Worm (Caenorhabditis elegans): Measurements from ENCODE around the gene dhhc-9.

Gene dhhc-9

ce11 chrX:2432459-2432858, 30.6 kb upstream of the dhhc-9 start (continued):
- TF ChIP-seq Y22D7AL.16 (tag; optimal IDR thresholded peaks at IDR 0.05) (no peak), ceh-31 (tag; optimal IDR thresholded peaks at IDR 0.05) (peak; percentile 72), syd-9 (tag; optimal IDR thresholded peaks at IDR 0.05) (peak; percentile 41), elt-2 (tag; optimal IDR thresholded peaks at IDR 0.05) (peak; percentile 59), lin-11 (tag; optimal IDR thresholded peaks at IDR 0.05) (no peak), ceh-14 (tag; optimal IDR thresholded peaks at IDR 0.05) (no peak), ref-2 (tag; optimal IDR thresholded peaks at IDR 0.05) (peak; percentile 39), C38D4.7 (GFP tag; optimal IDR thresholded peaks at IDR 0.05) (no peak), pag-3 (tag; optimal IDR thresholded peaks at IDR 0.05; ENCODE audit: borderline replicate concordance) (no peak), ceh-19 (GFP tag; optimal IDR thresholded peaks at IDR 0.05) (no peak), sdc-2 (tag; optimal IDR thresholded peaks at IDR 0.05) (peak; percentile 63), hlh-6 (tag; optimal IDR thresholded peaks at IDR 0.05) (no peak), odd-2 (tag; optimal IDR thresholded peaks at IDR 0.05) (no peak), gmeb-2 (tag; optimal IDR thresholded peaks at IDR 0.05) (no peak), K09A11.1 (tag; optimal IDR thresholded peaks at IDR 0.05; ENCODE audit: insufficient read depth) (no peak)

- TF ChIP-seq syd-9 (tag; optimal IDR thresholded peaks at IDR 0.05) (no peak), hlh-15 (tag; optimal IDR thresholded peaks at IDR 0.05) (no peak), dve-1 (tag; optimal IDR thresholded peaks at IDR 0.05) (no peak), ref-2 (tag; optimal IDR thresholded peaks at IDR 0.05) (no peak), madf-2 (tag; optimal IDR thresholded peaks at IDR 0.05) (no peak), pha-2 (tag; optimal IDR thresholded peaks at IDR 0.05) (no peak), C08G9.2 (tag; optimal IDR thresholded peaks at IDR 0.05) (no peak), tbx-7 (tag; optimal IDR thresholded peaks at IDR 0.05) (no peak), nhr-232 (tag; optimal IDR thresholded peaks at IDR 0.05) (no peak), lim-6 (tag; optimal IDR thresholded peaks at IDR 0.05) (no peak), sdc-2 (tag; optimal IDR thresholded peaks at IDR 0.05) (no peak), npax-4 (tag; optimal IDR thresholded peaks at IDR 0.05) (no peak), odd-2 (tag; optimal IDR thresholded peaks at IDR 0.05) (no peak), tbx-2 (tag; optimal IDR thresholded peaks at IDR 0.05) (no peak), Y22D7AL.16 (tag; optimal IDR thresholded peaks at IDR 0.05) (no peak), pqm-1 (tag; optimal IDR thresholded peaks at IDR 0.05) (no peak)
These were observed 28.5 kb upstream of the dhhc-9 start for ce11 chrX:2430317-2430716.

- TF ChIP-seq pros-1 (tag; optimal IDR thresholded peaks at IDR 0.05) (no peak), unc-42 (tag; optimal IDR thresholded peaks at IDR 0.05) (no peak), ceh-18 (tag; optimal IDR thresholded peaks at IDR 0.05) (no peak), fkh-6 (tag; optimal IDR thresholded peaks at IDR 0.05) (no peak), hlh-15 (tag; optimal IDR thresholded peaks at IDR 0.05) (no peak)
These were observed 25.6 kb upstream of the dhhc-9 start, which contains the start of gene gcy-31 for ce11 chrX:2427404-2427803. gcy-31 (minus strand) TSS chrX:2427504.

ce11 chrX:2426932-2427331, 25.1 kb upstream of the dhhc-9 start:
- TF ChIP-seq unc-55 (GFP tag; optimal IDR thresholded peaks at IDR 0.05): peak; percentile 68
- no peak for TF ChIP-seq ttx-3 (tag; optimal IDR thresholded peaks at IDR 0.05)

ce11 chrX:2425284-2425683, 23.4 kb upstream of the dhhc-9 start:
- TF ChIP-seq dve-1 (tag; optimal IDR thresholded peaks at IDR 0.05) (no peak), fax-1 (tag; optimal IDR thresholded peaks at IDR 0.05) (no peak)

- no peak for TF ChIP-seq pha-2 (tag; optimal IDR thresholded peaks at IDR 0.05)
- no peak for TF ChIP-seq ceh-9 (tag; optimal IDR thresholded peaks at IDR 0.05)
- TF ChIP-seq hlh-15 (tag; optimal IDR thresholded peaks at IDR 0.05): no peak
- TF ChIP-seq unc-55 (GFP tag; optimal IDR thresholded peaks at IDR 0.05): no peak
- no peak for TF ChIP-seq ceh-22 (tag; optimal IDR thresholded peaks at IDR 0.05)
- no peak for TF ChIP-seq ceh-14 (tag; optimal IDR thresholded peaks at IDR 0.05)
These were observed 20.3 kb upstream of the dhhc-9 start for ce11 chrX:2422123-2422522.
